Fruit fly (Drosophila melanogaster): Measurements from ENCODE around the gene CG17261.

- TF ChIP-seq usp (GFP tag; optimal IDR thresholded peaks at IDR 0.05) (no peak), psq (optimal IDR thresholded peaks at IDR 0.05) (no peak), CG8478 (optimal IDR thresholded peaks at IDR 0.05) (no peak), pan (optimal IDR thresholded peaks at IDR 0.05) (no peak)
Measured at dm6 chr2L:3006194-3006593, 36.2 kb upstream of the CG17261 start.
